Worm (Caenorhabditis elegans) whole organism, mixed stage, embryonic: ENCODE data around the gene R07E3.7.

ENCODE experiments used
- M03D4.4 ChIP-seq: sonication (generic microtip); optimal IDR thresholded peaks from 2 replicates; lab custom pipeline; 2017; ENCODE audit warnings: mild to moderate bottlenecking, missing genetic modification characterization, missing compliant biosample characterization
- bed-3 ChIP-seq: fragments of 200-800 bp; sonication (Bioruptor generic); optimal IDR thresholded peaks from 3 replicates; lab custom pipeline; 2018; ENCODE audit warnings: mild to moderate bottlenecking, missing genetic modification characterization, moderate library complexity, missing compliant biosample characterization
- blmp-1 ChIP-seq: fragments of 150-350 bp; optimal IDR thresholded peaks from 2 replicates; lab custom pipeline; 2014; ENCODE audit warnings: missing biosample characterization, missing genetic modification characterization
- ceh-39 ChIP-seq: fragments of 150-350 bp; optimal IDR thresholded peaks from 2 replicates; lab custom pipeline; 2014; ENCODE audit warnings: missing biosample characterization, missing genetic modification characterization
- ceh-43 ChIP-seq: fragments of 200-800 bp; sonication (Bioruptor generic); optimal IDR thresholded peaks from 2 replicates; lab custom pipeline; 2018; ENCODE audit warnings: mild to moderate bottlenecking, missing genetic modification characterization, moderate library complexity, missing compliant biosample characterization
- ceh-83 ChIP-seq: fragments of 200-800 bp; sonication (Bioruptor generic); optimal IDR thresholded peaks from 2 replicates; lab custom pipeline; 2018; ENCODE audit warnings: mild to moderate bottlenecking, missing genetic modification characterization, missing compliant biosample characterization
- ces-1 ChIP-seq: fragments of 150-350 bp; optimal IDR thresholded peaks from 2 replicates; lab custom pipeline; 2014; ENCODE audit warnings: missing biosample characterization, missing genetic modification reagents, missing genetic modification characterization
- cnd-1 ChIP-seq: fragments of 200-800 bp; sonication (Bioruptor generic); optimal IDR thresholded peaks from 2 replicates; lab custom pipeline; 2018; ENCODE audit warnings: mild to moderate bottlenecking, missing genetic modification characterization, missing compliant biosample characterization
- drap-1 ChIP-seq: fragments of 200-800 bp; sonication (Bioruptor generic); optimal IDR thresholded peaks from 3 replicates; lab custom pipeline; 2018; ENCODE audit warnings: mild to moderate bottlenecking, missing genetic modification characterization, missing compliant biosample characterization
- elt-3 ChIP-seq: fragments of 150-350 bp; optimal IDR thresholded peaks from 2 replicates; lab custom pipeline; 2014; ENCODE audit warnings: missing biosample characterization, missing genetic modification characterization
- flh-1 ChIP-seq: fragments of 200-800 bp; sonication (Bioruptor generic); optimal IDR thresholded peaks from 2 replicates; lab custom pipeline; 2018; ENCODE audit warnings: mild to moderate bottlenecking, missing genetic modification characterization, moderate library complexity, missing compliant biosample characterization
- hlh-1 ChIP-seq: fragments of 150-350 bp; optimal IDR thresholded peaks from 2 replicates; lab custom pipeline; 2014; ENCODE audit warnings: missing biosample characterization, missing genetic modification reagents, missing genetic modification characterization
- lin-13 ChIP-seq: fragments of 150-350 bp; optimal IDR thresholded peaks from 2 replicates; lab custom pipeline; 2014; ENCODE audit warnings: missing biosample characterization, missing genetic modification characterization
- lin-32 ChIP-seq: fragments of 200-800 bp; sonication (Bioruptor generic); optimal IDR thresholded peaks from 2 replicates; lab custom pipeline; 2018; ENCODE audit warnings: mild to moderate bottlenecking, missing genetic modification characterization, missing compliant biosample characterization
- lsy-2 ChIP-seq: fragments of 150-350 bp; optimal IDR thresholded peaks from 2 replicates; lab custom pipeline; 2014; ENCODE audit warnings: missing biosample characterization, missing genetic modification characterization
- mep-1 ChIP-seq: fragments of 150-350 bp; optimal IDR thresholded peaks from 2 replicates; lab custom pipeline; 2017; ENCODE audit warnings: missing biosample characterization, missing genetic modification reagents, missing genetic modification characterization, inconsistent platforms
- mls-2 ChIP-seq: sonication (generic microtip); optimal IDR thresholded peaks from 2 replicates; lab custom pipeline; 2016; ENCODE audit warnings: mild to moderate bottlenecking, missing genetic modification characterization, moderate library complexity, missing compliant biosample characterization
- nhr-12 ChIP-seq: fragments of 150-350 bp; optimal IDR thresholded peaks from 2 replicates; lab custom pipeline; 2014; ENCODE audit warnings: missing biosample characterization, missing genetic modification characterization
- nhr-2 ChIP-seq: fragments of 150-350 bp; optimal IDR thresholded peaks from 2 replicates; lab custom pipeline; 2014; ENCODE audit warnings: missing biosample characterization, missing genetic modification characterization
- nhr-237 ChIP-seq: fragments of 150-350 bp; optimal IDR thresholded peaks from 2 replicates; lab custom pipeline; 2014; ENCODE audit warnings: missing biosample characterization, missing genetic modification characterization
- nhr-28 ChIP-seq: fragments of 150-350 bp; optimal IDR thresholded peaks from 2 replicates; lab custom pipeline; 2014; ENCODE audit warnings: missing biosample characterization, missing genetic modification characterization
- nhr-76 ChIP-seq: sonication (generic microtip); optimal IDR thresholded peaks from 2 replicates; lab custom pipeline; 2017; ENCODE audit warnings: missing biosample characterization, missing genetic modification characterization
- pha-4 ChIP-seq: fragments of 150-350 bp; optimal IDR thresholded peaks from 2 replicates; lab custom pipeline; 2018; ENCODE audit warnings: missing biosample characterization, missing genetic modification reagents, missing genetic modification characterization
- sem-2 ChIP-seq: fragments of 200-800 bp; sonication (Bioruptor generic); optimal IDR thresholded peaks from 2 replicates; lab custom pipeline; 2018; ENCODE audit warnings: mild to moderate bottlenecking, missing genetic modification characterization, missing compliant biosample characterization
- snpc-4 ChIP-seq: fragments of 150-350 bp; optimal IDR thresholded peaks from 2 replicates; lab custom pipeline; 2014; ENCODE audit warnings: missing biosample characterization, missing genetic modification characterization
- sptf-1 ChIP-seq: sonication (generic microtip); optimal IDR thresholded peaks from 2 replicates; lab custom pipeline; 2017; ENCODE audit warnings: mild to moderate bottlenecking, missing genetic modification characterization, moderate library complexity, missing compliant biosample characterization
- tbx-8 ChIP-seq: fragments of 200-800 bp; sonication (Bioruptor generic); optimal IDR thresholded peaks from 2 replicates; lab custom pipeline; 2018; ENCODE audit warnings: mild to moderate bottlenecking, missing genetic modification characterization, moderate library complexity, missing compliant biosample characterization
- unc-120 ChIP-seq: sonication (generic microtip); optimal IDR thresholded peaks from 2 replicates; lab custom pipeline; 2017; ENCODE audit warnings: missing genetic modification characterization, missing compliant biosample characterization; ENCODE audit not compliant: poor library complexity, severe bottlenecking
- unc-39 ChIP-seq: fragments of 150-350 bp; optimal IDR thresholded peaks from 2 replicates; lab custom pipeline; 2014; ENCODE audit warnings: missing biosample characterization, missing genetic modification characterization
- unc-62 ChIP-seq: fragments of 150-350 bp; optimal IDR thresholded peaks from 2 replicates; lab custom pipeline; 2014; ENCODE audit warnings: missing biosample characterization, missing genetic modification reagents, missing genetic modification characterization
- zip-8 ChIP-seq: fragments of 150-350 bp; optimal IDR thresholded peaks from 2 replicates; lab custom pipeline; 2014; ENCODE audit warnings: missing biosample characterization, missing genetic modification characterization
- ztf-11 ChIP-seq: fragments of 150-350 bp; optimal IDR thresholded peaks from 2 replicates; lab custom pipeline; 2014; ENCODE audit warnings: missing biosample characterization, missing genetic modification characterization

Gene R07E3.7

DNA sequence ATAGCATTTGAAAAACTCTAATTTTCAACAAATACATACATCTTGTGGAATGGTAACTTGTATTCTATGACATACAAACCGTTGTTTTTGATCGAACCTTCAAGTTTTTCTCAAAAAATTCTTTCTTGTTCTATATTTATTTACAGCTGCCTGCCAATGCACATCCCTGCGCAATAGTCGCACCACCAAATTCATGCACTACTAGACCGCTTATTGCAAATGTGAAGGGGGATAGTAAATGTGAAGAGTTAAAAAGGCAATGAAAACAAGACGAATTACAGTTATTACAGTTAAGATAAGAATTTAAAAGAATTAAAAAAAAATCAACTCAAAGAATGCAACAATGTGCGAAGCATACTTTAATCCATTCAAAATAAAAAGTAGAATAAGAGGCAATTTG is 1.7 kb downstream of the R07E3.7 start:
- TF ChIP-seq lin-13 (tag; lab: Kevin White, UChicago) (no peak), M03D4.4 (tag; lab: Kevin White, UChicago) (no peak), sem-2 (GFP tag; lab: Kevin White, UChicago) (no peak), cnd-1 (no peak), ceh-83 (GFP tag; lab: Kevin White, UChicago) (no peak), tbx-8 (GFP tag; lab: Kevin White, UChicago) (no peak), nhr-237 (tag; lab: Kevin White, UChicago) (no peak), bed-3 (no peak)
- TF ChIP-seq, all 35 proteins: peak for 0

- no peak for TF ChIP-seq elt-3 (tag; lab: Kevin White, UChicago)
- no peak for TF ChIP-seq pha-4 (tag; lab: Kevin White, UChicago)
- TF ChIP-seq nhr-28 (tag; lab: Kevin White, UChicago), result no peak
- no peak for TF ChIP-seq flh-1
- no peak for TF ChIP-seq snpc-4 (tag; lab: Kevin White, UChicago)
- no peak for TF ChIP-seq lin-13 (tag; lab: Kevin White, UChicago)
- TF ChIP-seq mls-2 (tag; lab: Kevin White, UChicago), result no peak
Observed at ce11 chrX:10350151-10350550, 5.4 kb downstream of the R07E3.7 start.

DNA sequence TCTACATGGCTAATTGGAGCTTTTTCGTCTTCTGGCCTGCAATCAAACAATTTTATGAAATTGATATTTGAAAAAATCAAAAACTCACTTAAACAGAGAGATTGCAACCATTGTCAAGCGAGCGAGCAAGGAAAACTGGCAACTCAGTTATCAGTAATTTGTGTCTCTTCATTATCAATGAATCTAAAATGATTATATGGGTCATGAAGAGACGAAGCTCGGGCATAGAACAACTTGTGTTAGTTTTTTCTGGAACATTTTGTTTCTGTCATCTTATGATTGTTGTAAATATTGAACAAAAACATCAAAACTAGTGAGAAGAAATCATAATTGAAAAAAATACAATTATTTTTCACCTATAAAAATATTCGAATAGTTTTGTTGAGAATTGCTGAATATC is 14.6 kb downstream of the R07E3.7 start, which contains the start of gene R07E3.1:
Gene R07E3.1 (minus strand): TSS at position 176 of the 400 bp plus-strand sequence.
- no peak for TF ChIP-seq nhr-237 (tag; lab: Kevin White, UChicago)
- TF ChIP-seq mep-1, result no peak
- TF ChIP-seq ceh-39 (tag; lab: Kevin White, UChicago), result no peak
- no peak for TF ChIP-seq M03D4.4 (tag; lab: Kevin White, UChicago)
- no peak for TF ChIP-seq cnd-1
- TF ChIP-seq lsy-2 (tag; lab: Kevin White, UChicago), result no peak
- no peak for TF ChIP-seq unc-120
- TF ChIP-seq mls-2 (tag; lab: Kevin White, UChicago), result no peak
- TF ChIP-seq pha-4 (tag; lab: Kevin White, UChicago), result no peak
- TF ChIP-seq nhr-2, result no peak
- TF ChIP-seq zip-8 (tag; lab: Kevin White, UChicago), result no peak
- no peak for TF ChIP-seq blmp-1 (tag; lab: Kevin White, UChicago)
- no peak for TF ChIP-seq ztf-11 (tag; lab: Kevin White, UChicago)
- no peak for TF ChIP-seq unc-39 (tag; lab: Kevin White, UChicago)
- no peak for TF ChIP-seq tbx-8 (GFP tag; lab: Kevin White, UChicago)
- TF ChIP-seq unc-62 (GFP tag; lab: Kevin White, UChicago), result no peak
- TF ChIP-seq nhr-76 (tag; lab: Kevin White, UChicago), result no peak
- TF ChIP-seq ceh-43 (GFP tag; lab: Kevin White, UChicago), result no peak

- TF ChIP-seq ceh-43 (GFP tag; lab: Kevin White, UChicago) (no peak), sem-2 (GFP tag; lab: Kevin White, UChicago) (no peak), blmp-1 (tag; lab: Kevin White, UChicago) (no peak), drap-1 (GFP tag; lab: Kevin White, UChicago) (no peak), unc-120 (no peak), nhr-12 (tag; lab: Kevin White, UChicago) (no peak), ces-1 (GFP tag; lab: Kevin White, UChicago) (no peak), tbx-8 (GFP tag; lab: Kevin White, UChicago) (no peak), ceh-39 (tag; lab: Kevin White, UChicago) (no peak), nhr-28 (tag; lab: Kevin White, UChicago) (no peak), unc-62 (GFP tag; lab: Kevin White, UChicago) (no peak), elt-3 (tag; lab: Kevin White, UChicago) (no peak), M03D4.4 (tag; lab: Kevin White, UChicago) (no peak), unc-39 (tag; lab: Kevin White, UChicago) (no peak), snpc-4 (tag; lab: Kevin White, UChicago) (no peak)
Observed at ce11 chrX:10340044-10340443, 15.5 kb downstream of the R07E3.7 start.

- TF ChIP-seq hlh-1, result no peak
- no peak for TF ChIP-seq pha-4 (tag; lab: Kevin White, UChicago)
- TF ChIP-seq mls-2 (tag; lab: Kevin White, UChicago), result no peak
- TF ChIP-seq ceh-39 (tag; lab: Kevin White, UChicago), result no peak
- TF ChIP-seq nhr-2, result no peak
- TF ChIP-seq lin-13 (tag; lab: Kevin White, UChicago), result no peak
- TF ChIP-seq lin-32 (GFP tag; lab: Kevin White, UChicago), result no peak
- no peak for TF ChIP-seq sptf-1
- TF ChIP-seq mep-1, result no peak
- no peak for TF ChIP-seq nhr-28 (tag; lab: Kevin White, UChicago)
- TF ChIP-seq nhr-12 (tag; lab: Kevin White, UChicago), result no peak
- no peak for TF ChIP-seq tbx-8 (GFP tag; lab: Kevin White, UChicago)
Observed at ce11 chrX:10338761-10339160, 16.8 kb downstream of the R07E3.7 start.
